Fruit fly (Drosophila melanogaster) whole organism, embryonic: Measurements from ENCODE around the gene CG2147.

ENCODE experiments used
- CG11398 ChIP-seq: fragments of 200-800 bp; sonication (Bioruptor generic); optimal IDR thresholded peaks from 2 replicates; lab custom pipeline; 2016; ENCODE audit warnings: missing biosample characterization, missing genetic modification characterization
- CG11504 ChIP-seq: fragments of 200-800 bp; sonication (Bioruptor generic); optimal IDR thresholded peaks from 3 replicates; lab custom pipeline; 2019; ENCODE audit warnings: missing biosample characterization, mild to moderate bottlenecking, missing genetic modification characterization, moderate library complexity
- CG11560 ChIP-seq: fragments of 200-800 bp; sonication (Bioruptor generic); IDR thresholded peaks from 3 replicates; pipeline ENCODE4 v1.3.6; 2022; ENCODE audit warnings: missing biosample characterization, missing genetic modification characterization
- CG12104 ChIP-seq: fragments of 200-800 bp; sonication (Bioruptor generic); optimal IDR thresholded peaks from 3 replicates; lab custom pipeline; 2016; ENCODE audit warnings: missing biosample characterization, missing genetic modification characterization
- CG12391 ChIP-seq: fragments of 200-800 bp; sonication (Bioruptor generic); optimal IDR thresholded peaks from 3 replicates; lab custom pipeline; 2018; ENCODE audit warnings: missing biosample characterization, mild to moderate bottlenecking, missing genetic modification characterization, moderate library complexity
- CG14710 ChIP-seq: fragments of 200-800 bp; sonication (Bioruptor generic); optimal IDR thresholded peaks from 3 replicates; lab custom pipeline; 2019; ENCODE audit warnings: missing biosample characterization, mild to moderate bottlenecking, missing genetic modification characterization, moderate library complexity
- CG15479 ChIP-seq: fragments of 200-800 bp; sonication (Bioruptor generic); optimal IDR thresholded peaks from 3 replicates; lab custom pipeline; 2019; ENCODE audit warnings: missing biosample characterization, mild to moderate bottlenecking, missing genetic modification characterization, moderate library complexity
- CG17328 ChIP-seq: fragments of 200-800 bp; sonication (Bioruptor generic); IDR thresholded peaks from 2 replicates; pipeline ENCODE4 v1.3.6; 2022; ENCODE audit warnings: missing biosample characterization, missing genetic modification characterization
- CG17612 ChIP-seq: fragments of 200-800 bp; sonication (Bioruptor generic); IDR thresholded peaks from 2 replicates; pipeline ENCODE4 v1.3.6; 2022; ENCODE audit warnings: missing biosample characterization, missing genetic modification characterization
- CG2678 ChIP-seq: fragments of 200-800 bp; sonication (Bioruptor generic); optimal IDR thresholded peaks from 3 replicates; lab custom pipeline; 2019; ENCODE audit warnings: missing biosample characterization, mild to moderate bottlenecking, missing genetic modification characterization, moderate library complexity
- CG31224 ChIP-seq: fragments of 200-800 bp; sonication (Bioruptor generic); IDR thresholded peaks from 2 replicates; pipeline ENCODE4 v1.3.6; 2022; ENCODE audit warnings: missing biosample characterization, missing genetic modification characterization
- CG3163 ChIP-seq: fragments of 200-800 bp; sonication (Bioruptor generic); optimal IDR thresholded peaks from 3 replicates; lab custom pipeline; 2016; ENCODE audit warnings: missing biosample characterization, missing genetic modification characterization
- CG32532 ChIP-seq: fragments of 200-800 bp; sonication (Bioruptor generic); IDR thresholded peaks from 2 replicates; pipeline ENCODE4 v1.3.6; 2022; ENCODE audit warnings: missing biosample characterization, missing genetic modification characterization
- CG33213 ChIP-seq: fragments of 200-800 bp; sonication (Bioruptor generic); optimal IDR thresholded peaks from 3 replicates; lab custom pipeline; 2016; ENCODE audit warnings: missing biosample characterization, missing genetic modification characterization
- CG33557 ChIP-seq: fragments of 200-800 bp; sonication (Bioruptor generic); optimal IDR thresholded peaks from 2 replicates; lab custom pipeline; 2019; ENCODE audit warnings: missing biosample characterization, mild to moderate bottlenecking, missing genetic modification characterization, moderate library complexity
- CG34224 ChIP-seq: fragments of 200-800 bp; sonication (Bioruptor generic); IDR thresholded peaks from 3 replicates; pipeline ENCODE4 v1.3.6; 2022; ENCODE audit warnings: missing biosample characterization, missing genetic modification characterization; ENCODE audit not compliant: partially characterized antibody
- CG3726 ChIP-seq: fragments of 200-800 bp; sonication (Bioruptor generic); IDR thresholded peaks from 3 replicates; pipeline ENCODE4, ENCODE4 v1.3.6; 2022; ENCODE audit warnings: missing biosample characterization, missing genetic modification characterization
- CG4730 ChIP-seq: fragments of 200-800 bp; sonication (Bioruptor generic); IDR thresholded peaks from 2 replicates; pipeline ENCODE4 v1.3.6; 2022; ENCODE audit warnings: missing biosample characterization, missing genetic modification characterization
- CG6791 ChIP-seq: fragments of 200-800 bp; sonication (Bioruptor generic); IDR thresholded peaks from 3 replicates; pipeline ENCODE4 v1.3.6; 2022; ENCODE audit warnings: missing biosample characterization, missing genetic modification characterization; ENCODE audit not compliant: partially characterized antibody
- CG6813 ChIP-seq: fragments of 200-800 bp; sonication (Bioruptor generic); optimal IDR thresholded peaks from 2 replicates; lab custom pipeline; 2017; ENCODE audit warnings: missing biosample characterization, missing genetic modification characterization, mild to moderate bottlenecking, moderate library complexity, missing genetic modification reagents
- CG7745 ChIP-seq: fragments of 200-800 bp; sonication (Bioruptor generic); optimal IDR thresholded peaks from 2 replicates; lab custom pipeline; 2018; ENCODE audit warnings: missing biosample characterization, mild to moderate bottlenecking, missing genetic modification characterization, moderate library complexity
- CG8290 ChIP-seq, 3 experiments: fragments of 200-800 bp; sonication (Bioruptor generic); optimal IDR thresholded peaks; 2 replicates each; lab custom pipeline; 2016 to 2019; ENCODE audit warnings: missing biosample characterization in 3 of 3, missing genetic modification characterization in 3 of 3, mild to moderate bottlenecking in 2 of 3, moderate library complexity in 1 of 3
- CG9437 ChIP-seq: fragments of 200-800 bp; sonication (Bioruptor generic); optimal IDR thresholded peaks from 2 replicates; lab custom pipeline; 2018; ENCODE audit warnings: missing biosample characterization, mild to moderate bottlenecking, missing genetic modification characterization
- CTCF ChIP-seq: fragments of 200-800 bp; sonication (Bioruptor generic); optimal IDR thresholded peaks from 2 replicates; lab custom pipeline; 2017; ENCODE audit warnings: missing biosample characterization, mild to moderate bottlenecking, missing genetic modification characterization, moderate library complexity
- Camta ChIP-seq: fragments of 200-800 bp; sonication (Bioruptor generic); optimal IDR thresholded peaks from 2 replicates; lab custom pipeline; 2016; ENCODE audit warnings: missing biosample characterization, missing genetic modification characterization
- CoRest ChIP-seq: fragments of 200-800 bp; sonication (Bioruptor generic); optimal IDR thresholded peaks from 3 replicates; lab custom pipeline; 2018; ENCODE audit warnings: missing biosample characterization, mild to moderate bottlenecking, missing genetic modification characterization, moderate library complexity
- Gsc ChIP-seq: fragments of 200-800 bp; sonication (Bioruptor generic); IDR thresholded peaks from 2 replicates; pipeline ENCODE4 v1.3.6; 2022; ENCODE audit warnings: missing biosample characterization, missing genetic modification characterization
- HLH4C ChIP-seq: fragments of 200-800 bp; sonication (Bioruptor generic); IDR thresholded peaks from 3 replicates; pipeline ENCODE4 v1.3.6; 2022; ENCODE audit warnings: missing biosample characterization, missing genetic modification characterization; ENCODE audit not compliant: partially characterized antibody
- HmgZ ChIP-seq: fragments of 200-800 bp; sonication (Bioruptor generic); optimal IDR thresholded peaks from 2 replicates; lab custom pipeline; 2018; ENCODE audit warnings: missing biosample characterization, mild to moderate bottlenecking, missing genetic modification characterization
- Hmr ChIP-seq: fragments of 200-800 bp; sonication (Bioruptor generic); optimal IDR thresholded peaks from 3 replicates; lab custom pipeline; 2017; ENCODE audit warnings: mild to moderate bottlenecking, missing biosample characterization, missing genetic modification reagents, missing genetic modification characterization
- Mrtf ChIP-seq: fragments of 200-800 bp; sonication (Bioruptor generic); IDR thresholded peaks from 3 replicates; pipeline ENCODE4 v1.3.6; 2022; ENCODE audit warnings: missing biosample characterization, missing genetic modification characterization
- Optix ChIP-seq: fragments of 200-800 bp; sonication (Bioruptor generic); IDR thresholded peaks from 3 replicates; pipeline ENCODE4 v1.3.6; 2022; ENCODE audit warnings: missing biosample characterization, missing genetic modification characterization
- Side ChIP-seq: fragments of 200-800 bp; sonication (Bioruptor generic); optimal IDR thresholded peaks from 2 replicates; lab custom pipeline; 2016; ENCODE audit warnings: missing biosample characterization, missing genetic modification characterization
- Sox102F ChIP-seq: fragments of 200-800 bp; sonication (Bioruptor generic); optimal IDR thresholded peaks from 2 replicates; lab custom pipeline; 2018; ENCODE audit warnings: missing biosample characterization, mild to moderate bottlenecking, missing genetic modification characterization, moderate library complexity
- al ChIP-seq: fragments of 200-800 bp; sonication (Bioruptor generic); IDR thresholded peaks from 2 replicates; pipeline ENCODE4 v1.3.6; 2022; ENCODE audit warnings: missing biosample characterization, missing genetic modification characterization
- bsh ChIP-seq, 2 experiments: fragments of 200-800 bp; sonication (Bioruptor generic); optimal IDR thresholded peaks; 2 replicates each; lab custom pipeline; 2017 to 2018; ENCODE audit warnings: mild to moderate bottlenecking in 2 of 2, missing biosample characterization in 2 of 2, missing genetic modification characterization in 2 of 2, moderate library complexity in 1 of 2
- cad ChIP-seq: fragments of >200 bp; optimal IDR thresholded peaks from 2 replicates; lab custom pipeline; 2017; ENCODE audit warnings: missing biosample characterization, missing genetic modification characterization
- dysf ChIP-seq: fragments of 200-800 bp; sonication (Bioruptor generic); IDR thresholded peaks from 3 replicates; pipeline ENCODE4 v1.3.6; 2022; ENCODE audit warnings: missing biosample characterization, missing genetic modification characterization
- fru ChIP-seq: fragments of >200 bp; optimal IDR thresholded peaks from 2 replicates; lab custom pipeline; 2017
- gsb-n ChIP-seq: fragments of 200-800 bp; sonication (Bioruptor generic); optimal IDR thresholded peaks from 3 replicates; lab custom pipeline; 2018; ENCODE audit warnings: missing biosample characterization, mild to moderate bottlenecking, missing genetic modification characterization
- ind ChIP-seq: fragments of 200-800 bp; sonication (Bioruptor generic); optimal IDR thresholded peaks from 3 replicates; lab custom pipeline; 2016; ENCODE audit warnings: missing biosample characterization, missing genetic modification characterization
- odd ChIP-seq: fragments of 200-800 bp; sonication (Bioruptor generic); optimal IDR thresholded peaks from 2 replicates; lab custom pipeline; 2017; ENCODE audit warnings: missing biosample characterization, mild to moderate bottlenecking, missing genetic modification characterization
- otp ChIP-seq: fragments of 200-800 bp; sonication (Bioruptor generic); IDR thresholded peaks from 3 replicates; pipeline ENCODE4, ENCODE4 v1.3.6; 2022; ENCODE audit warnings: missing biosample characterization, missing genetic modification characterization
- pan ChIP-seq, 4 experiments: fragments of >200 bp in 3 of 4; fragments of 200-800 bp in 1 of 4; sonication (Bioruptor generic) in 1 of 4; optimal IDR thresholded peaks in 3 of 4; IDR thresholded peaks in 1 of 4; 2 replicates each; pipeline versions ENCODE4 v1.3.6 to Lab custom; 2017 to 2022; ENCODE audit warnings: missing biosample characterization in 2 of 4, missing genetic modification characterization in 2 of 4, mixed read lengths in 1 of 4
- row ChIP-seq: fragments of 200-800 bp; sonication (Bioruptor generic); IDR thresholded peaks from 3 replicates; pipeline ENCODE4 v1.3.6; 2022; ENCODE audit warnings: missing biosample characterization, missing genetic modification characterization
- slp2 ChIP-seq: fragments of 200-800 bp; sonication (Bioruptor generic); optimal IDR thresholded peaks from 2 replicates; lab custom pipeline; 2016; ENCODE audit warnings: missing biosample characterization, missing genetic modification characterization
- ssp ChIP-seq: fragments of 200-800 bp; sonication (Bioruptor generic); IDR thresholded peaks from 2 replicates; pipeline ENCODE4 v1.3.6; 2022; ENCODE audit warnings: missing biosample characterization, missing genetic modification characterization
- unc-4 ChIP-seq: fragments of 200-800 bp; sonication (Bioruptor generic); IDR thresholded peaks from 2 replicates; pipeline ENCODE4 v1.3.6; 2022; ENCODE audit warnings: missing biosample characterization, missing genetic modification characterization; ENCODE audit not compliant: partially characterized antibody
- z ChIP-seq: fragments of 200-800 bp; sonication (Bioruptor generic); IDR thresholded peaks from 3 replicates; pipeline ENCODE4 v1.3.6; 2022; ENCODE audit warnings: missing biosample characterization, missing genetic modification characterization
- zf30C ChIP-seq: fragments of 200-800 bp; sonication (Bioruptor generic); optimal IDR thresholded peaks from 3 replicates; lab custom pipeline; 2018; ENCODE audit warnings: missing biosample characterization, mild to moderate bottlenecking, missing genetic modification characterization
- zfh1 ChIP-seq: fragments of 200-800 bp; sonication (Bioruptor generic); IDR thresholded peaks from 3 replicates; pipeline ENCODE4 v1.3.6; 2022; ENCODE audit warnings: missing biosample characterization, missing genetic modification characterization

Gene CG2147

dm6 chrX:8259881-8260280 is 19.4 kb downstream of the CG2147 start (continued):
- TF ChIP-seq HLH4C (GFP tag; lab: Robert Waterston, UW) (no peak), CG12104 (GFP tag; lab: Kevin White, UChicago) (no peak), Side (GFP tag; lab: Kevin White, UChicago) (no peak), Gsc (GFP tag; lab: Robert Waterston, UW) (no peak), al (GFP tag; lab: Robert Waterston, UW) (no peak), CTCF (GFP tag; lab: Kevin White, UChicago) (no peak), ind (GFP tag; lab: Kevin White, UChicago) (peak; percentile 19), CG14710 (tag; lab: Kevin White, UChicago) (peak; percentile 36), otp (GFP tag; lab: Robert Waterston, UW) (0 out of 3 replicates have a peak, but pooled peaks have one; percentile 17), slp2 (GFP tag; lab: Kevin White, UChicago) (no peak), CG3726 (GFP tag; lab: Robert Waterston, UW) (no peak), fru (lab: Kevin White, UChicago) (no peak), CG6791 (GFP tag; lab: Robert Waterston, UW) (no peak), CG2678 (tag; lab: Kevin White, UChicago) (peak; percentile 31), CG33213 (GFP tag; lab: Kevin White, UChicago) (no peak), ssp (GFP tag; lab: Robert Waterston, UW) (0 out of 2 replicates have a peak, but pooled peaks have one; percentile 32), CG31224 (no peak), bsh (GFP tag; optimal IDR thresholded peaks at IDR 0.05; lab: Kevin White, UChicago) (peak in 1 of 2 experiments; percentile 72), CG11398 (GFP tag; lab: Kevin White, UChicago) (no peak), CoRest (tag; lab: Kevin White, UChicago) (peak; percentile 8), cad (GFP tag; lab: Kevin White, UChicago) (no peak), unc-4 (GFP tag; lab: Robert Waterston, UW) (no peak), CG12391 (peak; percentile 21), CG3163 (GFP tag; lab: Kevin White, UChicago) (no peak), CG7745 (tag; lab: Kevin White, UChicago) (no peak), odd (no peak), pan (optimal IDR thresholded peaks at IDR 0.05; lab: Kevin White, UChicago) (no peak), pan (GFP tag; optimal IDR thresholded peaks at IDR 0.05 in 1 of 2, IDR thresholded peaks at IDR 0.05 in 1 of 2) (no peak), Hmr (no peak), CG11504 (tag; lab: Kevin White, UChicago) (peak; percentile 41), CG9437 (no peak), row (GFP tag; lab: Robert Waterston, UW) (0 out of 3 replicates have a peak, but pooled peaks have one; percentile 18), Camta (GFP tag; lab: Kevin White, UChicago) (no peak), CG17612 (no peak), gsb-n (tag; lab: Kevin White, UChicago) (peak; percentile 40), CG8290 (GFP tag; optimal IDR thresholded peaks at IDR 0.05; lab: Kevin White, UChicago) (no peak), CG8290 (tag; optimal IDR thresholded peaks at IDR 0.05; lab: Kevin White, UChicago) (no peak), Sox102F (GFP tag; lab: Kevin White, UChicago) (peak; percentile 31), CG32532 (GFP tag; lab: Robert Waterston, UW) (no peak), CG33557 (no peak), dysf (0 out of 3 replicates have a peak, but pooled peaks have one; percentile 21), Optix (GFP tag; lab: Robert Waterston, UW) (no peak), zf30C (GFP tag; lab: Kevin White, UChicago) (no peak), HmgZ (tag; lab: Kevin White, UChicago) (no peak), z (GFP tag; lab: Robert Waterston, UW) (no peak), CG34224 (GFP tag; lab: Robert Waterston, UW) (no peak), Mrtf (GFP tag; lab: Robert Waterston, UW) (no peak), CG15479 (GFP tag; lab: Kevin White, UChicago) (no peak), CG11560 (tag; lab: Robert Waterston, UW) (no peak), CG4730 (peak; percentile 34; the same call in 1 of the 2 replicates), CG17328 (GFP tag; lab: Robert Waterston, UW) (peak; percentile 44), zfh1 (GFP tag; lab: Robert Waterston, UW) (peak; percentile 64), CG6813 (GFP tag; lab: Kevin White, UChicago) (no peak)
